Fruit fly (Drosophila melanogaster) whole organism, embryonic: ENCODE measurements around the gene ea.

ENCODE experiments used
- CG1024 ChIP-seq: fragments of 200-800 bp; sonication (Bioruptor generic); IDR thresholded peaks from 2 replicates; pipeline ENCODE4 v1.3.6; 2022; ENCODE audit warnings: missing biosample characterization, missing genetic modification characterization
- CG2678 ChIP-seq: fragments of 200-800 bp; sonication (Bioruptor generic); optimal IDR thresholded peaks from 3 replicates; lab custom pipeline; 2019; ENCODE audit warnings: missing biosample characterization, mild to moderate bottlenecking, missing genetic modification characterization, moderate library complexity
- CG4424 ChIP-seq: fragments of 200-800 bp; sonication (Bioruptor generic); optimal IDR thresholded peaks from 3 replicates; lab custom pipeline; 2016; ENCODE audit warnings: missing biosample characterization, missing genetic modification characterization
- CTCF ChIP-seq: fragments of 200-800 bp; sonication (Bioruptor generic); optimal IDR thresholded peaks from 2 replicates; lab custom pipeline; 2017; ENCODE audit warnings: missing biosample characterization, mild to moderate bottlenecking, missing genetic modification characterization, moderate library complexity
- H15 ChIP-seq: fragments of 200-800 bp; sonication (Bioruptor generic); IDR thresholded peaks from 3 replicates; pipeline ENCODE4 v1.3.6; 2022; ENCODE audit warnings: missing biosample characterization, missing genetic modification characterization
- HHEX ChIP-seq: fragments of 200-800 bp; sonication (Bioruptor generic); optimal IDR thresholded peaks from 3 replicates; lab custom pipeline; 2017; ENCODE audit warnings: missing biosample characterization, mild to moderate bottlenecking, missing genetic modification characterization, missing genetic modification reagents
- HLH3B ChIP-seq: fragments of 200-800 bp; sonication (Bioruptor generic); IDR thresholded peaks from 2 replicates; pipeline ENCODE4 v1.3.6; 2022; ENCODE audit warnings: missing biosample characterization, missing genetic modification characterization
- dan ChIP-seq: fragments of 200-800 bp; sonication (Bioruptor generic); IDR thresholded peaks from 2 replicates; pipeline ENCODE4 v1.3.6; 2022; ENCODE audit warnings: missing biosample characterization, missing genetic modification characterization
- gsb-n ChIP-seq: fragments of 200-800 bp; sonication (Bioruptor generic); optimal IDR thresholded peaks from 3 replicates; lab custom pipeline; 2018; ENCODE audit warnings: missing biosample characterization, mild to moderate bottlenecking, missing genetic modification characterization
- toy ChIP-seq: fragments of 200-800 bp; sonication (Bioruptor generic); IDR thresholded peaks from 2 replicates; pipeline ENCODE4 v1.3.6; 2022; ENCODE audit warnings: missing biosample characterization, missing genetic modification characterization

- TF ChIP-seq CG4424 (GFP tag; lab: Kevin White, UChicago): no peak
- TF ChIP-seq dan (GFP tag; lab: Robert Waterston, UW): no peak
- no peak for TF ChIP-seq H15 (GFP tag; lab: Robert Waterston, UW)
- TF ChIP-seq CTCF (GFP tag; lab: Kevin White, UChicago): no peak
- no peak for TF ChIP-seq gsb-n (tag; lab: Kevin White, UChicago)
- no peak for TF ChIP-seq CG2678 (tag; lab: Kevin White, UChicago)
- no peak for TF ChIP-seq toy (GFP tag; lab: Robert Waterston, UW)
- TF ChIP-seq HLH3B: no peak
- no peak for TF ChIP-seq HHEX (GFP tag; lab: Kevin White, UChicago)
- no peak for TF ChIP-seq CG1024 (GFP tag; lab: Robert Waterston, UW)
Measured at dm6 chr3R:15361490-15361889, 33.0 kb downstream of the ea start, which contains the start of the genes Cog2 and Trax.
